Fruit fly (Drosophila melanogaster) whole organism, wandering third instar larva: Measurements from ENCODE around the gene how.

ENCODE experiments used
- Abd-B ChIP-seq: fragments of >200 bp; optimal IDR thresholded peaks from 2 replicates; lab custom pipeline; 2017; ENCODE audit warnings: missing biosample characterization, missing genetic modification characterization
- CG9705 ChIP-seq: fragments of 200-800 bp; sonication (Bioruptor generic); optimal IDR thresholded peaks from 2 replicates; lab custom pipeline; 2018; ENCODE audit warnings: missing biosample characterization, mild to moderate bottlenecking, missing genetic modification characterization
- CrebA ChIP-seq: fragments of 200-800 bp; sonication (Bioruptor generic); optimal IDR thresholded peaks from 2 replicates; lab custom pipeline; 2016; ENCODE audit warnings: missing biosample characterization, mild to moderate bottlenecking, missing genetic modification characterization, borderline replicate concordance
- Dfd ChIP-seq: fragments of >200 bp; optimal IDR thresholded peaks from 2 replicates; lab custom pipeline; 2017; ENCODE audit warnings: missing biosample characterization, missing genetic modification characterization
- Dif ChIP-seq: fragments of 200-275, 200-300 bp; sonication (Bioruptor generic); optimal IDR thresholded peaks from 2 replicates; lab custom pipeline; 2018; ENCODE audit warnings: missing biosample characterization, missing genetic modification characterization; ENCODE audit not compliant: partially characterized antibody
- GATAd ChIP-seq: sonication (Bioruptor generic); optimal IDR thresholded peaks from 2 replicates; lab custom pipeline; 2016; ENCODE audit warnings: missing biosample characterization, missing genetic modification characterization
- HLH106 ChIP-seq: fragments of 200-800 bp; optimal IDR thresholded peaks from 3 replicates; lab custom pipeline; 2019; ENCODE audit warnings: missing biosample characterization, mild to moderate bottlenecking, missing genetic modification characterization, moderate library complexity
- Hnf4 ChIP-seq: fragments of 200-800 bp; sonication (Bioruptor generic); optimal IDR thresholded peaks from 2 replicates; lab custom pipeline; 2016; ENCODE audit warnings: missing biosample characterization, mild to moderate bottlenecking, missing genetic modification characterization
- Hr78 ChIP-seq: fragments of >200 bp; optimal IDR thresholded peaks from 2 replicates; lab custom pipeline; 2017; ENCODE audit warnings: missing biosample characterization, missing genetic modification characterization
- Hr83 ChIP-seq: fragments of 200-300 bp; sonication (Bioruptor generic); optimal IDR thresholded peaks from 2 replicates; lab custom pipeline; 2016; ENCODE audit warnings: missing biosample characterization, mild to moderate bottlenecking, missing genetic modification characterization, moderate library complexity; ENCODE audit not compliant: poor library complexity, severe bottlenecking
- Jra ChIP-seq: sonication (Bioruptor generic); optimal IDR thresholded peaks from 2 replicates; lab custom pipeline; 2016; ENCODE audit warnings: missing biosample characterization, missing genetic modification characterization
- Mio ChIP-seq: sonication (Bioruptor generic); optimal IDR thresholded peaks from 2 replicates; lab custom pipeline; 2016; ENCODE audit warnings: missing biosample characterization, missing genetic modification characterization
- Myc ChIP-seq: fragments of >200 bp; optimal IDR thresholded peaks from 2 replicates; lab custom pipeline; 2017
- N ChIP-seq: fragments of >200 bp; optimal IDR thresholded peaks from 2 replicates; lab custom pipeline; 2018; ENCODE audit warnings: missing biosample characterization, missing external identifiers, missing genetic modification characterization
- OdsH ChIP-seq: fragments of 200-800 bp; sonication (Bioruptor generic); optimal IDR thresholded peaks from 2 replicates; lab custom pipeline; 2016; ENCODE audit warnings: missing biosample characterization, mild to moderate bottlenecking, missing genetic modification characterization
- Rel ChIP-seq, 2 experiments: fragments of 200-800 bp; sonication (Bioruptor generic) in 1 of 2; optimal IDR thresholded peaks; 2 replicates in 1 of 2; 3 replicates in 1 of 2; lab custom pipeline; 2016 to 2019; ENCODE audit warnings: mild to moderate bottlenecking in 2 of 2, missing biosample characterization in 2 of 2, missing genetic modification characterization in 2 of 2, moderate library complexity in 1 of 2
- Vsx2 ChIP-seq: fragments of 200-300, 225-300 bp; sonication (Bioruptor generic); optimal IDR thresholded peaks from 2 replicates; lab custom pipeline; 2018; ENCODE audit warnings: missing biosample characterization, missing genetic modification characterization; ENCODE audit not compliant: partially characterized antibody
- br ChIP-seq: fragments of 200-800 bp; sonication (Bioruptor generic); optimal IDR thresholded peaks from 2 replicates; lab custom pipeline; 2016; ENCODE audit warnings: missing biosample characterization, missing genetic modification characterization
- brk ChIP-seq: fragments of 200-800 bp; sonication (Bioruptor generic); optimal IDR thresholded peaks from 2 replicates; lab custom pipeline; 2016; ENCODE audit warnings: missing biosample characterization, mild to moderate bottlenecking, missing genetic modification characterization
- dl ChIP-seq, 2 experiments: fragments of 175-275, 200-275 bp in 1 of 2; fragments of 200-275 bp in 1 of 2; sonication (Bioruptor generic); optimal IDR thresholded peaks; lab custom pipeline; 2018; ENCODE audit warnings: mild to moderate bottlenecking in 2 of 2, missing biosample characterization in 2 of 2, missing genetic modification characterization in 2 of 2, moderate library complexity in 2 of 2; ENCODE audit not compliant: partially characterized antibody in 2 of 2, insufficient read depth in 1 of 2
- dmrt93B ChIP-seq: fragments of 200-800 bp; sonication (Bioruptor generic); optimal IDR thresholded peaks from 2 replicates; lab custom pipeline; 2018; ENCODE audit warnings: missing biosample characterization, mild to moderate bottlenecking, missing genetic modification characterization
- ey ChIP-seq: fragments of 200-800 bp; sonication (Bioruptor generic); optimal IDR thresholded peaks from 2 replicates; lab custom pipeline; 2016; ENCODE audit warnings: missing biosample characterization, missing genetic modification characterization
- foxo ChIP-seq, 2 experiments: fragments of 200-800 bp; sonication (Bioruptor generic); optimal IDR thresholded peaks; 2 replicates in 1 of 2; 3 replicates in 1 of 2; lab custom pipeline; 2016 to 2017; ENCODE audit warnings: missing biosample characterization in 2 of 2, missing genetic modification characterization in 2 of 2
- fru ChIP-seq: fragments of 200-800 bp; sonication (Bioruptor generic); optimal IDR thresholded peaks from 3 replicates; lab custom pipeline; 2016; ENCODE audit warnings: missing biosample characterization, mild to moderate bottlenecking, missing genetic modification characterization
- h ChIP-seq: fragments of 200-800 bp; sonication (Bioruptor generic); optimal IDR thresholded peaks from 3 replicates; lab custom pipeline; 2016; ENCODE audit warnings: missing biosample characterization, mild to moderate bottlenecking, missing genetic modification characterization
- jim ChIP-seq: fragments of 175-275, 200-325 bp; sonication (Bioruptor generic); optimal IDR thresholded peaks from 2 replicates; lab custom pipeline; 2016; ENCODE audit warnings: missing biosample characterization, mild to moderate bottlenecking, missing genetic modification characterization
- lola ChIP-seq: fragments of >200 bp; optimal IDR thresholded peaks from 2 replicates; lab custom pipeline; 2017; ENCODE audit warnings: missing biosample characterization, missing genetic modification characterization
- pan ChIP-seq: fragments of >200 bp; optimal IDR thresholded peaks from 2 replicates; lab custom pipeline; 2017
- psq ChIP-seq: fragments of 200-800 bp; sonication (Bioruptor generic); optimal IDR thresholded peaks from 3 replicates; lab custom pipeline; 2017; ENCODE audit warnings: missing biosample characterization, mild to moderate bottlenecking, missing genetic modification characterization, moderate library complexity
- sv ChIP-seq: fragments of 200-800 bp; sonication (Bioruptor generic); optimal IDR thresholded peaks from 3 replicates; lab custom pipeline; 2016; ENCODE audit warnings: missing biosample characterization, missing genetic modification characterization
- tai ChIP-seq: sonication (Bioruptor generic); optimal IDR thresholded peaks from 2 replicates; lab custom pipeline; 2016; ENCODE audit warnings: missing biosample characterization, missing genetic modification characterization
- usp ChIP-seq: fragments of >200 bp; optimal IDR thresholded peaks from 2 replicates; lab custom pipeline; 2017; ENCODE audit warnings: missing biosample characterization, missing genetic modification characterization
- woc ChIP-seq: sonication (Bioruptor generic); optimal IDR thresholded peaks from 2 replicates; lab custom pipeline; 2016; ENCODE audit warnings: missing biosample characterization, mild to moderate bottlenecking, missing genetic modification characterization

The how gene

DNA sequence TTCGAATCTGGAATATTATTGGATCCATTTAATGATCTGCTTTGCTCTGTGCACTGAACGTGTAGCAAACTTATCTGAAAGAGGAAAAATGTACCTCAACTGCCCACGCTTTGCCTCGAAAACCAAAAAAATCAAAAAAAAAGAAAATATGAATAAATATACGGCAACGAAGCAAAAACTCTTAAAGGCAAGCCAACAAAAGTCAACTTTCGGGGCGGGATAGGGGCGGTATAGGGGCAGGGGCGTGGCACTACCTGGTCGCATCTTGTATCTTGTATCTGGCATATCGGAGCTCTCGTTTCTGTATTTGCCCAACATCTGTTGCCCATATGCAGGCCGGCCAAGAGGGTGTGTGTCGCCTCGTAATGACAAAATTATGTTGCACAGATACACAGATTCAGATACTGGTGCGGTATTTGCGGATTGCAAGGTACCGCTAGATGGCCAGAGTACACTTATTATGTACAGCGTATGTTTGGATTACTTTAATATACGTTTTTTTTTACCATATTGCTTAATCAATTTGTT, 2.5 kb downstream of the how start:
- TF ChIP-seq Rel (GFP tag; optimal IDR thresholded peaks at IDR 0.05; lab: Kevin White, UChicago): no peak
- TF ChIP-seq Rel (tag; optimal IDR thresholded peaks at IDR 0.05; lab: Kevin White, UChicago): no peak
- no peak for TF ChIP-seq HLH106 (tag; lab: Kevin White, UChicago)
- TF ChIP-seq Hr83 (GFP tag; lab: Kevin White, UChicago): no peak

dm6 chr3R:22046231-22046630, 4.2 kb downstream of the how start:
- peak; percentile 11 for TF ChIP-seq ey (GFP tag; lab: Kevin White, UChicago)
- TF ChIP-seq Myc: no peak
- TF ChIP-seq Dif (GFP tag; lab: Kevin White, UChicago): no peak
- no peak for TF ChIP-seq woc (GFP tag; lab: Kevin White, UChicago)
- TF ChIP-seq psq (GFP tag; lab: Kevin White, UChicago): no peak
- peak; percentile 27 for TF ChIP-seq OdsH (GFP tag; lab: Kevin White, UChicago)
- no peak for TF ChIP-seq br
- TF ChIP-seq Jra: no peak
- peak; percentile 24 for TF ChIP-seq HLH106 (tag; lab: Kevin White, UChicago)
- TF ChIP-seq GATAd (GFP tag; lab: Kevin White, UChicago): no peak
- peak; percentile 31 for TF ChIP-seq fru (GFP tag; lab: Kevin White, UChicago)
- peak; percentile 0 for TF ChIP-seq h (GFP tag; lab: Kevin White, UChicago)
- TF ChIP-seq Hr78 (GFP tag; lab: Kevin White, UChicago): no peak
- TF ChIP-seq, all 38 proteins: peak for 5

DNA sequence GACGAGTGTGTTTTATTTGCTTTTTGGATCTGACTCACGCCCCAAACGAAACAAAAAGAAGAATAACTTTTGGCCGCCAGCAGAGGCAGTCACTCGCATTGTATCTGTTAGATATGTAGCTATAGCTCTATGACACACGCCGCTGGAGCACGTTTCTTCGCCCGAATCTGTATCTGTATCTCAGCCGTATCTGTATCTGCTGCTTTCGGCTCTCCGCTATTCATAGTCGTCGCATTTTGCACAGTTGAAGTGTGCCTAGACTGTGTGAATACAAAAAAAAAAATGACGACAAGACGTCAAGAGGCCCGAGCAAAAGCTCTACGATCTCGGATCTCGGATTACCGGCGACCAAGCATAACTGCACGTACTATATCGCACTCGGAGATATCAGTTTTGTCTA, 4.7 kb downstream of the how start:
- no peak for TF ChIP-seq dl (GFP tag; optimal IDR thresholded peaks at IDR 0.05; lab: Kevin White, UChicago; ENCODE audit: insufficient read depth in 1 of 2, partially characterized antibody in 2 of 2)
- TF ChIP-seq CrebA: no peak
- TF ChIP-seq fru (GFP tag; lab: Kevin White, UChicago): no peak
- TF ChIP-seq Dif (GFP tag; lab: Kevin White, UChicago): no peak
- no peak for TF ChIP-seq dmrt93B (GFP tag; lab: Kevin White, UChicago)
- no peak for TF ChIP-seq HLH106 (tag; lab: Kevin White, UChicago)
- TF ChIP-seq ey (GFP tag; lab: Kevin White, UChicago): no peak
- no peak for TF ChIP-seq N (GFP tag; lab: Kevin White, UChicago)
- no peak for TF ChIP-seq Vsx2 (GFP tag; lab: Kevin White, UChicago)
- no peak for TF ChIP-seq br
- TF ChIP-seq lola (GFP tag; lab: Kevin White, UChicago): no peak
- TF ChIP-seq foxo (GFP tag; optimal IDR thresholded peaks at IDR 0.05; lab: Kevin White, UChicago): no peak
- TF ChIP-seq brk (GFP tag; lab: Kevin White, UChicago): no peak
- no peak for TF ChIP-seq jim (GFP tag; lab: Kevin White, UChicago)
- no peak for TF ChIP-seq woc (GFP tag; lab: Kevin White, UChicago)
- TF ChIP-seq Jra: no peak
- TF ChIP-seq Hnf4 (GFP tag; lab: Kevin White, UChicago): no peak
- no peak for TF ChIP-seq Abd-B (GFP tag; lab: Kevin White, UChicago)

DNA sequence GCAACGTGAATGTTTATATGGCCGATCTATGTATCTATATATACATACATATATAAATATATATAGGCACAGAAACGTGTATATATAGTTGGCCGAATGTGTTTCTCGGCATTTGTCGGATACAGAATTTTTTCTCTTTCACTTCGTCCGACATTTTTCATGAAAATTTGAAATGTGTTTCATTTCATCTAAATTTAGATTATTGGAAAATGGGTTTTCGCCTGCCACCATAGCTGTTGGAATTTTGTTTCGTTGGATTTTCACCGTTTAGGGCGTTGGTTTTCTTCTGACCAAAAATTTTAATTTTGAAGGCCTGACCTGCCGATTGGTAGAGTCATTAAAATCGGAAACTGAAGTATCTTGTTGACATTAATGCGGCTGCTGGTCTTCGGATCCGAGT, 5.4 kb downstream of the how start:
- no peak for TF ChIP-seq Hnf4 (GFP tag; lab: Kevin White, UChicago)
- no peak for TF ChIP-seq foxo (GFP tag; optimal IDR thresholded peaks at IDR 0.05; lab: Kevin White, UChicago)
- no peak for TF ChIP-seq Hr78 (GFP tag; lab: Kevin White, UChicago)
- TF ChIP-seq CG9705 (GFP tag; lab: Kevin White, UChicago): no peak
- TF ChIP-seq tai (GFP tag; lab: Kevin White, UChicago): no peak
- no peak for TF ChIP-seq GATAd (GFP tag; lab: Kevin White, UChicago)
- TF ChIP-seq jim (GFP tag; lab: Kevin White, UChicago): no peak
- TF ChIP-seq Myc: no peak
- TF ChIP-seq usp (GFP tag; lab: Kevin White, UChicago): no peak
- no peak for TF ChIP-seq brk (GFP tag; lab: Kevin White, UChicago)
- no peak for TF ChIP-seq sv (GFP tag; lab: Kevin White, UChicago)
- TF ChIP-seq Dfd: no peak
- TF ChIP-seq OdsH (GFP tag; lab: Kevin White, UChicago): no peak
- no peak for TF ChIP-seq lola (GFP tag; lab: Kevin White, UChicago)
- no peak for TF ChIP-seq Mio (GFP tag; lab: Kevin White, UChicago)
- no peak for TF ChIP-seq pan
- TF ChIP-seq Dif (GFP tag; lab: Kevin White, UChicago): no peak
- TF ChIP-seq, all 38 proteins: peak for 0
